Worm (Caenorhabditis elegans) whole organism, L4/young adult: ENCODE results near the gene F58B4.3.

Experiments
- W03F9.2 ChIP-seq: fragments of 150-350 bp; optimal IDR thresholded peaks from 2 replicates; lab custom pipeline; 2014; ENCODE audit warnings: missing biosample characterization, missing genetic modification characterization
- dao-5 ChIP-seq: sonication (generic microtip); optimal IDR thresholded peaks from 2 replicates; lab custom pipeline; 2016; ENCODE audit warnings: missing genotype, missing genetic modification characterization, moderate library complexity, missing compliant biosample characterization
- him-1 ChIP-seq: sonication (generic microtip); optimal IDR thresholded peaks from 2 replicates; lab custom pipeline; 2016; ENCODE audit warnings: missing genotype, missing genetic modification reagents, missing genetic modification characterization, missing compliant biosample characterization

Gene F58B4.3

DNA sequence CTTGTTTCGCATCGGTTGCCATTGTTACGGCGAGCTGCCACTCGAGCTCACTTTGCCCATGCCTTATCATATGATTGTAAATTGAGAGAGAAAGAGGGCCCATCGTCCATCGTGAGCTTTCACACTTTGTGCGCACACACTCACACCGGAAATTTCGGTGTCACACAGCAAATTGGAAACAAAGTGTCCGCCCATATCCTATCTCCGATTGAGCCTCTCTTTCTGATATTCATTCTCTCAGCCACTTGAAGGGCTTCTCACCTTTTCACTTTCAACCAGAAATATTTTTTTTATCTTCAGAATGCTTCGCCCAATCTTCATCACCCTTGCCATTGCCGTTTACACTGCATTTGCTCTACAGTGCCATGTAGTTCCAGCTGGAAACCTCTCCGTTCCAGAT, at the start of gene F58B4.3:
Gene F58B4.3 (plus strand): TSS at position 301 of the 400 bp plus-strand sequence.
- TF ChIP-seq W03F9.2 (tag; lab: Kevin White, UChicago) = no peak
- TF ChIP-seq him-1 (tag; lab: Kevin White, UChicago) = no peak
- no peak for TF ChIP-seq dao-5 (tag; lab: Kevin White, UChicago)

DNA sequence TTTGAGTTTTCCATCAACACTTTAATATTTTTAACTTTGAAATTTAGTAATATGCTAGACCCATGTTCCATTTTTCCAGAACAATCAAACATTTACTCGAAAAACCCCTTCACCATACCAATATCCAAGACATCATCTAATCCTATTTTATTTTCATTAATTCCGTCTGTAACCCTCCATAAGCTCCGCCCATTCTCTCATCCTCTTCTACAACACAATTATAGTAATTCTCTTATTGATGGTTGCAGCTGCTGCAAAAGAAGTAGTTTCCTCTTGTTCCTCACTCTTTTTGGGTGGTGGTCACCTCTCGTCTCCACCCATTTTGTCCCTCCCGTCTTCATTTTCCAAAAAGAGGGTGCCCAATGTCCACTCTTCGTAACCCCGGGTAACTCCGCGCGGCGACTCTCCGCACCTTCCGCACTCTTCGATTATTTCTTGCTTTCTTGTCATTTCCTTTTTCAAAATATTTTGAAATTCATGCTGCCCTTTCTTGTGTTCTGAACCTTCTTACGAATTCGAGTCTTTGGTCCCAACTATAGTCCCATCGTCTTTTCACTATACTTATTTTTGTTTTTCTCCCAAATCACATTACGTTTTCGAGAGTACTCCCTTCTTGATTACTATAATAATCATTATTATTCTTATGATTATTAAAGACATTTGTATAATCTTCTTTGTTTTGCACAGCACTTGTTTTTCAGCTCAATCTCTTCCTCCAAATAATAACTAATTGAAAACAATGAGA, 49.3 kb upstream of the F58B4.3 start, which contains the start of gene F32D8.1:
Gene F32D8.1 (plus strand): TSS at position 695 of the 745 bp plus-strand sequence.
- TF ChIP-seq him-1 (tag; lab: Kevin White, UChicago) = no peak

DNA sequence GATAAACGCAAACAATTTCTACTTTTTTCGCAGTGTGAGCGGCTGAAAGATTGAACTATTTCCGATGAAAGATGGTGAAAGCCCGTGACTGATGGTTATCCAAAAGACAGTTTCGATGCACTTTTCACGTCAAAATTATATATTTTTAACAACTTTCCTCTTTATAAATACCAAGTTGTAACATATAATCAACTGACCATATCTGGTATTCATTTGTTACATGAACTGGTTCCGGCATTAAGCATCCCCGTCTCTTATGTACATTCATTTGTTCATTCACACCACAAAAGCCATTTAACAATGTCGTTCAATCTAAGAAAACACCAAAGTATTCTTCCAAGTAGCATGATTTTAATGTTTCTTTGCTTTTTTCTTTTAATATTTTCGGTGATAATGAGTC, 46.1 kb upstream of the F58B4.3 start, which contains the start of gene F32D8.2:
Gene F32D8.2 (plus strand): TSS at position 301 of the 400 bp plus-strand sequence.
- TF ChIP-seq W03F9.2 (tag; lab: Kevin White, UChicago) (no peak), dao-5 (tag; lab: Kevin White, UChicago) (no peak), him-1 (tag; lab: Kevin White, UChicago) (no peak)

- TF ChIP-seq him-1 (tag; lab: Kevin White, UChicago) = no peak
- TF ChIP-seq W03F9.2 (tag; lab: Kevin White, UChicago) = no peak
- no peak for TF ChIP-seq dao-5 (tag; lab: Kevin White, UChicago)
These were observed 43.2 kb upstream of the F58B4.3 start, which contains the start of gene F32D8.3 for ce11 chrV:10886405-10886887. Gene F32D8.3, plus strand, starts transcription at chrV:10886837.

- TF ChIP-seq W03F9.2 (tag; lab: Kevin White, UChicago) = no peak
- no peak for TF ChIP-seq him-1 (tag; lab: Kevin White, UChicago)
- TF ChIP-seq dao-5 (tag; lab: Kevin White, UChicago) = no peak
These were observed 42.0 kb upstream of the F58B4.3 start for ce11 chrV:10887564-10887963.

DNA sequence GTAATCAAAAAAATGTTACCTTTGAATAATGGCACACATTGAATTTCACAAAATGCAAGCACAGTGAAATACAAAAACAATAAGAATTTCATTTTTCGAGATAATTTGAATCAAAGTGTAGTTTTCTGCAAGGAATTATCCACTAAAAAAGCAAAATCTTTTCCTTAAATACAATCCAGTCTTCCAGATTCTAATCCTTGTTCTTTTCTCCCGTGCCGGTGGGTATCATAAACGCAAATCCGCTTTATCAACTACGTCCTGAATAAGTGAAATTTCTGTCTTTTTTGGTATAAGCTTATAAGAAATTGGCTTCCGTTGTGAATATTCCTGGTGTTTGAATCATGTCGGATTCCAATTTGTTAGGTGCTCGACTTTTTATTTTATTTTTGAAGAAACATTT, 41.5 kb upstream of the F58B4.3 start:
- TF ChIP-seq him-1 (tag; lab: Kevin White, UChicago) (no peak), dao-5 (tag; lab: Kevin White, UChicago) (no peak), W03F9.2 (tag; lab: Kevin White, UChicago) (no peak)

DNA sequence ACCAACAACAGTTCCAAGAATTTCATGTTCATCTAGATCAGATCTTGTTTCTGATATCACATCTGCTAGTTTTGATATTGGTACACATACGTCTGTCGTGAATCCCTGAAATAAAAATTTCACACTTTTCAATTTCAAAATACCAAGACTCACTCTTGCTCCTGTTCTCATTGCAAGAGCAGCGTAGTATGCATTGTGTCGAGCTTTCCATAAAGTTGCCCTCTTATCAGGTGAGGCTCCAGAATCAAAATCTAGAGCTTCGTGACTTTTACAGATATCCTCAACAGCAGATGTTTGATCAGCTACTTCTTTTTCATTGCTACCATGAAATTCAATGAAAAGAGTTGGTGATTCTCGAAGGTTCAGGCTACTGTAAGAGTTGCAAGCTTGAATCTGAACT, 40.6 kb upstream of the F58B4.3 start, which contains the start of gene F32D8.11:
Gene F32D8.11 (minus strand): TSS at position 101 of the 400 bp plus-strand sequence.
- TF ChIP-seq dao-5 (tag; lab: Kevin White, UChicago) (no peak), him-1 (tag; lab: Kevin White, UChicago) (no peak), W03F9.2 (tag; lab: Kevin White, UChicago) (no peak)

ce11 chrV:10889774-10890173, 39.8 kb upstream of the F58B4.3 start:
- no peak for TF ChIP-seq W03F9.2 (tag; lab: Kevin White, UChicago)
- TF ChIP-seq dao-5 (tag; lab: Kevin White, UChicago) = no peak
- TF ChIP-seq him-1 (tag; lab: Kevin White, UChicago) = no peak

- TF ChIP-seq him-1 (tag; lab: Kevin White, UChicago) (no peak), dao-5 (tag; lab: Kevin White, UChicago) (no peak), W03F9.2 (tag; lab: Kevin White, UChicago) (no peak)
These were observed 38.6 kb upstream of the F58B4.3 start, which contains the start of gene F32D8.12 for ce11 chrV:10890980-10891379. Gene F32D8.12, minus strand, starts transcription at chrV:10891027.

ce11 chrV:10893510-10894128, 36.0 kb upstream of the F58B4.3 start, which contains the start of gene F32D8.4:
Gene F32D8.4, minus strand, starts transcription at chrV:10893560.
- no peak for TF ChIP-seq him-1 (tag; lab: Kevin White, UChicago)
- no peak for TF ChIP-seq W03F9.2 (tag; lab: Kevin White, UChicago)
- no peak for TF ChIP-seq dao-5 (tag; lab: Kevin White, UChicago)

DNA sequence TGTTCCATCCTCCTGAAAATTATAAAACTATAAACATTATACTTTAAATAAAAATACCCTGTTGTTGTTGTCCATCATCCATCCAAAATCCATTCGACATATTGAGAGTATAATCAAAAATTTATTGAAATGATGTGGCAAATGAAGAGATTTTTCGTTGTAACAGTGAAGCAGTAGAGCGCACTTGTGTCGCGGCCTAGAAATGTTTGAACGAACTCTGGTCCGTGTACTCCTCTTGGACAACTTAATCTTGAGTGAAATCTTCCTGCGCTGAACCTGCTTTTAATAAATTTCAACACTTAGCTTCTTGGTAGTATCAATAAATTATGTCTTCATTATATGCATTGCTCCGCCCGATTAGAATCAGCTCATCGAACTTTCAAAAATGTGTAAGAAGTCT, 35.0 kb upstream of the F58B4.3 start, which contains the start of the genes F32D8.14 and F32D8.5:
Gene F32D8.14 (minus strand): TSS at position 188 of the 400 bp plus-strand sequence.
Gene F32D8.5 (plus strand): TSS at position 200 of the 400 bp plus-strand sequence.
- TF ChIP-seq dao-5 (tag; lab: Kevin White, UChicago) (no peak), him-1 (tag; lab: Kevin White, UChicago) (peak; percentile 33), W03F9.2 (tag; lab: Kevin White, UChicago) (peak; percentile 92)

DNA sequence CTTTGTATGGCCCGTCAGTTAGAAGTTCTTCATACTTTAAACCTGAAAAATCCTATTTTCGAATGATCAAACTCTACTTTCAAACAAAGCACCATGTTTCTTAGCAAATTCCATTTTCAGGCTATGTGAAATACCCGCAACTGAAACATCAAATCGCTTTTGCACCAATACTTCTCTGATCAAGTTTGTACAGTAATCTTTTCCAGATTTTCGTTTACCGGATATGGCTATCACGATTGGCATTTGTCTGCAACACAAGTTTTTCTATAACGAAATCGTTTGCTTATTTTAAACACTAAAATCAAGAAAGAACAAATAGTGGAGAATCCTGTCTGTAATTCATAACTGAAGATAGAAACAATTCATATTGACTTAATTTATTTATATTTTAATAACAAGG, 33.3 kb upstream of the F58B4.3 start, which contains the start of gene F32D8.13:
Gene F32D8.13 (minus strand): TSS at position 249 of the 400 bp plus-strand sequence.
- TF ChIP-seq W03F9.2 (tag; lab: Kevin White, UChicago) = no peak
- no peak for TF ChIP-seq dao-5 (tag; lab: Kevin White, UChicago)
- TF ChIP-seq him-1 (tag; lab: Kevin White, UChicago) = no peak

DNA sequence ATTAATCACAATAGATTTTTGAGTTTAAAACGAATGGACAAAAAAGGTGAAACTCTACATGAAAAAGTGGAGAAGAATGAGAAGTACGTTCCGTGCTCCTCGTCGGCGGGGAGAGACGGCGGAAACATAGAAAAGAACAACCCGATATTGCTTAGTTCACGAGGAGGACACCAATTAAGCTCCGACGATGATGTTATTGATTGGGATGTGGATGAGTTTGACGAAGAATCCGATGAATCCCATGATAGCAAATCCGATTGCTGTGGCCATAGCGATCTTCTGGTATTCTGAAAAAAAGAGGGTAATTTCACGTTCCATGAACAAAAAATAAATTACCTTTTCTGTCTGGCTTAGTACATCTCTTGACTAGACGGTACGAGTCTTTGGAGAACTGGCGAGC, 32.9 kb upstream of the F58B4.3 start:
- no peak for TF ChIP-seq dao-5 (tag; lab: Kevin White, UChicago)
- TF ChIP-seq him-1 (tag; lab: Kevin White, UChicago) = no peak
- no peak for TF ChIP-seq W03F9.2 (tag; lab: Kevin White, UChicago)
